Fruit fly (Drosophila melanogaster): ENCODE data around the gene btn.

Gene btn

dm6 chr3R:22587419-22587963, 1.1 kb upstream of the btn start, which contains the start of gene Efa6 (continued):
- peak; percentile 90 for TF ChIP-seq CG12659 (GFP tag; optimal IDR thresholded peaks at IDR 0.05)
- TF ChIP-seq NC2β (GFP tag; optimal IDR thresholded peaks at IDR 0.05): peak; percentile 12
- TF ChIP-seq CG14050 (GFP tag; IDR thresholded peaks at IDR 0.05): no peak
- no peak for TF ChIP-seq tll (GFP tag; optimal IDR thresholded peaks at IDR 0.05)
- TF ChIP-seq twi (tag; optimal IDR thresholded peaks at IDR 0.05): no peak
- TF ChIP-seq nerfin-1 (tag; optimal IDR thresholded peaks at IDR 0.05): peak; percentile 43
- TF ChIP-seq Doc3 (GFP tag; IDR thresholded peaks at IDR 0.05; ENCODE audit: partially characterized antibody): peak; percentile 98
- peak; percentile 59 for TF ChIP-seq CG15601 (tag; optimal IDR thresholded peaks at IDR 0.05)
- peak; percentile 24 for TF ChIP-seq CG17359 (tag; optimal IDR thresholded peaks at IDR 0.05)
- no peak for TF ChIP-seq CG16779 (GFP tag; IDR thresholded peaks at IDR 0.05)
- TF ChIP-seq CG2120 (GFP tag; optimal IDR thresholded peaks at IDR 0.05): peak; percentile 73
- TF ChIP-seq CG32532 (GFP tag; IDR thresholded peaks at IDR 0.05): no peak; the same call in 1 of the 2 replicates
- TF ChIP-seq emc (GFP tag; optimal IDR thresholded peaks at IDR 0.05): no peak
- peak; percentile 74 for TF ChIP-seq CG2712 (tag; optimal IDR thresholded peaks at IDR 0.05)
- TF ChIP-seq Dip3 (GFP tag; optimal IDR thresholded peaks at IDR 0.05): peak; percentile 37
- no peak for TF ChIP-seq her (GFP tag; optimal IDR thresholded peaks at IDR 0.05)
- TF ChIP-seq CG13296 (GFP tag; optimal IDR thresholded peaks at IDR 0.05): peak; percentile 5
- TF ChIP-seq D19A (tag; optimal IDR thresholded peaks at IDR 0.05): peak; percentile 16
- TF ChIP-seq Dref (GFP tag; IDR thresholded peaks at IDR 0.05): peak; percentile 75
- peak; percentile 17 for TF ChIP-seq ftz-f1 (GFP tag; optimal IDR thresholded peaks at IDR 0.05)
- TF ChIP-seq Oli (tag; optimal IDR thresholded peaks at IDR 0.05): peak; percentile 11
- peak; percentile 47 for TF ChIP-seq trh (GFP tag; optimal IDR thresholded peaks at IDR 0.05)
- TF ChIP-seq CG17802 (tag; optimal IDR thresholded peaks at IDR 0.05): no peak
- TF ChIP-seq amos (GFP tag; IDR thresholded peaks at IDR 0.05; ENCODE audit: partially characterized antibody): peak; percentile 90
- 0 out of 3 replicates have a peak, but pooled peaks have one; percentile 18 for TF ChIP-seq tgo (GFP tag; IDR thresholded peaks at IDR 0.05)
- peak; percentile 91 for TF ChIP-seq vnd (GFP tag; IDR thresholded peaks at IDR 0.05; ENCODE audit: partially characterized antibody)
- no peak for TF ChIP-seq Mes4 (GFP tag; optimal IDR thresholded peaks at IDR 0.05)
- peak; percentile 32 for TF ChIP-seq CG4854 (GFP tag; optimal IDR thresholded peaks at IDR 0.05)
- no peak for TF ChIP-seq CG43689 (GFP tag; IDR thresholded peaks at IDR 0.05)
- no peak for TF ChIP-seq ab (GFP tag; optimal IDR thresholded peaks at IDR 0.05)
- TF ChIP-seq fd96Cb (tag; optimal IDR thresholded peaks at IDR 0.05): peak; percentile 19
- TF ChIP-seq CG10959 (GFP tag; IDR thresholded peaks at IDR 0.05): no peak
- TF ChIP-seq C15 (GFP tag; IDR thresholded peaks at IDR 0.05): no peak
- no peak for TF ChIP-seq sisA (GFP tag; IDR thresholded peaks at IDR 0.05)
- no peak for TF ChIP-seq CG2875 (GFP tag; optimal IDR thresholded peaks at IDR 0.05)
- TF ChIP-seq CTCF (GFP tag; optimal IDR thresholded peaks at IDR 0.05): peak; percentile 22
- TF ChIP-seq ind (GFP tag; optimal IDR thresholded peaks at IDR 0.05): peak; percentile 48
- peak; percentile 46 for TF ChIP-seq CG7839 (tag; optimal IDR thresholded peaks at IDR 0.05)
- TF ChIP-seq zen (tag; optimal IDR thresholded peaks at IDR 0.05): peak; percentile 54
- no peak for TF ChIP-seq CG12219 (GFP tag; optimal IDR thresholded peaks at IDR 0.05)
- TF ChIP-seq CG4404 (GFP tag; IDR thresholded peaks at IDR 0.05): no peak
- no peak for TF ChIP-seq CG17912 (GFP tag; optimal IDR thresholded peaks at IDR 0.05)
- peak; percentile 86 for TF ChIP-seq nerfin-2 (GFP tag; IDR thresholded peaks at IDR 0.05; ENCODE audit: partially characterized antibody)
- TF ChIP-seq CG10366 (GFP tag; IDR thresholded peaks at IDR 0.05): no peak
- TF ChIP-seq pros (GFP tag; optimal IDR thresholded peaks at IDR 0.05): no peak
- TF ChIP-seq fu2 (GFP tag; optimal IDR thresholded peaks at IDR 0.05): no peak
- no peak for TF ChIP-seq Mad (GFP tag; optimal IDR thresholded peaks at IDR 0.05)
- TF ChIP-seq tup (GFP tag; optimal IDR thresholded peaks at IDR 0.05): no peak
- no peak for TF ChIP-seq p53 (GFP tag; optimal IDR thresholded peaks at IDR 0.05)
- TF ChIP-seq cato (GFP tag; optimal IDR thresholded peaks at IDR 0.05; ENCODE audit: borderline replicate concordance): peak; percentile 31
- peak; percentile 51 for TF ChIP-seq CG18262 (tag; optimal IDR thresholded peaks at IDR 0.05)

Data from whole organism, embryonic.